Worm (Caenorhabditis elegans): ENCODE results near the gene npr-35.

Gene npr-35

ce11 chrIV:7790801-7791588, 47.4 kb downstream of the npr-35 start, which contains the start of gene rsp-6 (continued):
- peak; percentile 92 to 96 (median 94) for TF ChIP-seq dpl-1 (GFP tag; optimal IDR thresholded peaks at IDR 0.05)
- peak; percentile 5 for TF ChIP-seq aha-1 (tag; optimal IDR thresholded peaks at IDR 0.05)
- TF ChIP-seq nhr-76 (tag; optimal IDR thresholded peaks at IDR 0.05), result no peak
- TF ChIP-seq pqm-1 (tag; optimal IDR thresholded peaks at IDR 0.05), result no peak
- peak; percentile 73 for TF ChIP-seq ztf-4 (tag; optimal IDR thresholded peaks at IDR 0.05)
- peak; percentile 55 for TF ChIP-seq lir-3 (tag; optimal IDR thresholded peaks at IDR 0.05; ENCODE audit: poor library complexity)
- TF ChIP-seq F16B12.6 (tag; optimal IDR thresholded peaks at IDR 0.05), result peak; percentile 69
- peak; percentile 79 for TF ChIP-seq dsc-1 (tag; optimal IDR thresholded peaks at IDR 0.05)
- TF ChIP-seq rnt-1 (tag; optimal IDR thresholded peaks at IDR 0.05), result peak; percentile 81
- TF ChIP-seq zag-1 (tag; optimal IDR thresholded peaks at IDR 0.05), result no peak
- TF ChIP-seq nhr-71 (tag; optimal IDR thresholded peaks at IDR 0.05), result peak; percentile 92
- TF ChIP-seq ceh-88 (GFP tag; IDR thresholded peaks at IDR 0.05), result peak; percentile 65
- TF ChIP-seq isw-1 (GFP tag; IDR thresholded peaks at IDR 0.05), result peak; percentile 83
- TF ChIP-seq nhr-85 (tag), result peak; percentile 89
- TF ChIP-seq snu-23 (GFP tag; optimal IDR thresholded peaks at IDR 0.05), result peak; percentile 92
- TF ChIP-seq fkh-10 (GFP tag; optimal IDR thresholded peaks at IDR 0.05), result peak; percentile 67
- TF ChIP-seq unc-62 (GFP tag; optimal IDR thresholded peaks at IDR 0.05), result no peak
- peak; percentile 90 for TF ChIP-seq vab-15 (tag; optimal IDR thresholded peaks at IDR 0.05)
- TF ChIP-seq lin-35 (GFP tag; optimal IDR thresholded peaks at IDR 0.05), result peak; percentile 95 to 98
- TF ChIP-seq mef-2 (tag; optimal IDR thresholded peaks at IDR 0.05), result peak; percentile 54
- TF ChIP-seq sptf-1 (tag; optimal IDR thresholded peaks at IDR 0.05), result no peak
- peak; percentile 72 to 94 (median 78) for TF ChIP-seq ceh-82 (tag; optimal IDR thresholded peaks at IDR 0.05)
- TF ChIP-seq nhr-90 (tag; optimal IDR thresholded peaks at IDR 0.05; ENCODE audit: poor library complexity), result peak; percentile 50
- peak; percentile 50 for TF ChIP-seq lin-39 (tag; optimal IDR thresholded peaks at IDR 0.05)
- peak; percentile 89 for TF ChIP-seq skn-1 (tag; optimal IDR thresholded peaks at IDR 0.05)

ce11 chrIV:7791821-7792446, 48.3 kb downstream of the npr-35 start, which contains the start of gene C33H5.13:
C33H5.13 (minus strand) TSS chrIV:7792263.
- TF ChIP-seq lsy-2 (tag; optimal IDR thresholded peaks at IDR 0.05) (no peak), sox-4 (tag; optimal IDR thresholded peaks at IDR 0.05) (no peak), mep-1 (tag; optimal IDR thresholded peaks at IDR 0.05) (no peak), F16B12.6 (tag; optimal IDR thresholded peaks at IDR 0.05) (no peak), C04F5.9 (tag; optimal IDR thresholded peaks at IDR 0.05) (no peak), elt-2 (tag; optimal IDR thresholded peaks at IDR 0.05) (peak; percentile 34), efl-1 (optimal IDR thresholded peaks at IDR 0.05) (peak in 1 of 2 experiments; percentile 6), efl-1 (GFP tag; optimal IDR thresholded peaks at IDR 0.05 in 1 of 2) (peak in 1 of 2 experiments; percentile 56), nhr-12 (tag; optimal IDR thresholded peaks at IDR 0.05) (no peak), nhr-90 (tag; optimal IDR thresholded peaks at IDR 0.05; ENCODE audit: poor library complexity) (no peak), aly-2 (tag; optimal IDR thresholded peaks at IDR 0.05) (no peak), ceh-82 (tag; optimal IDR thresholded peaks at IDR 0.05) (no peak), snpc-4 (tag; optimal IDR thresholded peaks at IDR 0.05) (no peak), ceh-63 (GFP tag; optimal IDR thresholded peaks at IDR 0.05) (no peak), lin-35 (GFP tag; optimal IDR thresholded peaks at IDR 0.05) (peak in 1 of 2 experiments; percentile 20), nhr-84 (tag; optimal IDR thresholded peaks at IDR 0.05) (no peak), C34B4.2 (tag; optimal IDR thresholded peaks at IDR 0.05) (no peak)

- TF ChIP-seq egl-13 (tag; optimal IDR thresholded peaks at IDR 0.05), result no peak
- TF ChIP-seq C04F5.9 (tag; optimal IDR thresholded peaks at IDR 0.05), result no peak
- no peak for TF ChIP-seq swsn-7 (tag; optimal IDR thresholded peaks at IDR 0.05)
- TF ChIP-seq nhr-47 (tag; optimal IDR thresholded peaks at IDR 0.05), result no peak
- TF ChIP-seq pqm-1 (tag; optimal IDR thresholded peaks at IDR 0.05), result no peak
- TF ChIP-seq egl-27 (tag; optimal IDR thresholded peaks at IDR 0.05), result no peak
- no peak for TF ChIP-seq mab-9 (GFP tag; IDR thresholded peaks at IDR 0.05)
- no peak for TF ChIP-seq C34B4.2 (tag; optimal IDR thresholded peaks at IDR 0.05)
- no peak for TF ChIP-seq blmp-1 (tag; optimal IDR thresholded peaks at IDR 0.05)
- no peak for TF ChIP-seq xbp-1 (tag; optimal IDR thresholded peaks at IDR 0.05)
- TF ChIP-seq C16A3.4 (tag; optimal IDR thresholded peaks at IDR 0.05), result no peak
- TF ChIP-seq nhr-85 (tag), result no peak
- TF ChIP-seq ztf-4 (tag; optimal IDR thresholded peaks at IDR 0.05), result no peak
- TF ChIP-seq rnt-1 (tag; optimal IDR thresholded peaks at IDR 0.05), result no peak
- TF ChIP-seq sptf-1 (tag; optimal IDR thresholded peaks at IDR 0.05), result no peak
- no peak for TF ChIP-seq lin-35 (GFP tag; optimal IDR thresholded peaks at IDR 0.05)
- no peak for TF ChIP-seq dpl-1 (GFP tag; optimal IDR thresholded peaks at IDR 0.05)
- no peak for TF ChIP-seq lin-13 (GFP tag; optimal IDR thresholded peaks at IDR 0.05)
- no peak for TF ChIP-seq unc-86 (tag; optimal IDR thresholded peaks at IDR 0.05)
Measured at ce11 chrIV:7794709-7795108, 51.1 kb downstream of the npr-35 start, which contains the start of gene ntp-1. ntp-1 (minus strand) TSS chrIV:7794809.

Measured in whole organism, L1 larva.